Worm (Caenorhabditis elegans) whole organism, early embryonic: ENCODE results near the gene F21D5.9.

Source experiments
- B0310.2 ChIP-seq: sonication (generic microtip); optimal IDR thresholded peaks from 2 replicates; lab custom pipeline; 2016; ENCODE audit warnings: mild to moderate bottlenecking, missing genetic modification characterization, missing compliant biosample characterization
- F13C5.2 ChIP-seq: sonication (generic microtip); optimal IDR thresholded peaks from 2 replicates; lab custom pipeline; 2017; ENCODE audit warnings: mild to moderate bottlenecking, missing genetic modification characterization, inconsistent platforms, missing compliant biosample characterization
- ama-1 ChIP-seq: fragments of 150-350 bp; optimal IDR thresholded peaks from 2 replicates; lab custom pipeline; 2014
- flt-1 ChIP-seq: fragments of 200-800 bp; sonication (Bioruptor generic); IDR thresholded peaks from 2 replicates; pipeline ENCODE4 v1.3.6; 2022; ENCODE audit warnings: missing genetic modification characterization, missing compliant biosample characterization
- hmbx-1 ChIP-seq: sonication (generic microtip); optimal IDR thresholded peaks from 2 replicates; lab custom pipeline; 2016; ENCODE audit warnings: mild to moderate bottlenecking, missing genetic modification characterization, missing compliant biosample characterization
- hmg-4 ChIP-seq: fragments of 200-800 bp; sonication (Bioruptor generic); optimal IDR thresholded peaks from 2 replicates; lab custom pipeline; 2018; ENCODE audit warnings: mild to moderate bottlenecking, missing genetic modification characterization, missing compliant biosample characterization
- scrt-1 ChIP-seq: fragments of 200-800 bp; sonication (Bioruptor generic); IDR thresholded peaks from 2 replicates; pipeline ENCODE4 v1.3.6; 2022; ENCODE audit warnings: missing genetic modification characterization, missing compliant biosample characterization
- tbx-37 ChIP-seq: fragments of 200-800 bp; sonication (Bioruptor generic); conservative IDR thresholded peaks from 2 replicates; pipeline ENCODE4 v1.3.6; 2022; ENCODE audit warnings: missing genetic modification reagents, missing genetic modification characterization, missing compliant biosample characterization
- tra-4 ChIP-seq: sonication (generic microtip); optimal IDR thresholded peaks from 2 replicates; lab custom pipeline; 2017; ENCODE audit warnings: missing genetic modification characterization, missing compliant biosample characterization

DNA sequence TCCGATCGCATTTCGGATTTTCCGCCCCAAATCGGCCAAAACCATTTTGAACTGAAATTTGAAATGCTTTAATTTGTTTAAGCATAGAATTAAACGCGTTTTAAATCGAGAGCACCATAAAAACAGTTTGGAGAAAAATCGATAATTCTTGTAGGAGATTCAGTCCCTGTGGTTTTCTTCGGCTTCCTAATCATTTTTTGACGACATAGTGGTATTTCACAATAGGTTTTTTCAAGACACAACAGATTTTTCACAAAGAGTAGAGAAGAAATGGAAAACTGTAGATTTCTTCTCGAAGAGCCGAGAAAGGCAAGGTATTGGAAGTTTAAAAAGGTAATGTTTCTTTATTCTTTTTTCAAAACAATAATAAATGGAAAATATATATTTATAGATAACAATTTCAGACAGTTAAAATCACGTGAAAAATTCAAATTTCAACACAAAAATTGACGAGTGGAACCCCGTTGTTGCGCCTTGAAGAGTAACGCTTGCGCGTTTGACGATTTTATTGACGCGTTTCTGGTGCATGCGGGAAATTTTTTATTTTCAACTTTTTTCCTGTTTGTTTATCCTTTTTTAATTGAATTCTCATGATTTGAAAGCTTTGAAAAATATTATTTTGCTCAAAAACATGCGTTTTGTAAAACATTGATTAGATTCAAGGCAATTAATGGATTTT lies 20.0 kb downstream of the F21D5.9 start, which contains the start of gene F21D5.7:
- TF ChIP-seq scrt-1 (GFP tag; lab: Robert Waterston, UW) (no peak), ama-1 (lab: Kevin White, UChicago) (no peak), hmg-4 (GFP tag; lab: Kevin White, UChicago) (no peak), tra-4 (no peak), F13C5.2 (tag; lab: Kevin White, UChicago) (peak; percentile 43), B0310.2 (tag; lab: Kevin White, UChicago) (no peak), flt-1 (GFP tag; lab: Robert Waterston, UW) (no peak), tbx-37 (GFP tag; lab: Robert Waterston, UW) (no peak), hmbx-1 (no peak)
